Worm (Caenorhabditis elegans): ENCODE results near the gene gei-15.

Gene gei-15

DNA sequence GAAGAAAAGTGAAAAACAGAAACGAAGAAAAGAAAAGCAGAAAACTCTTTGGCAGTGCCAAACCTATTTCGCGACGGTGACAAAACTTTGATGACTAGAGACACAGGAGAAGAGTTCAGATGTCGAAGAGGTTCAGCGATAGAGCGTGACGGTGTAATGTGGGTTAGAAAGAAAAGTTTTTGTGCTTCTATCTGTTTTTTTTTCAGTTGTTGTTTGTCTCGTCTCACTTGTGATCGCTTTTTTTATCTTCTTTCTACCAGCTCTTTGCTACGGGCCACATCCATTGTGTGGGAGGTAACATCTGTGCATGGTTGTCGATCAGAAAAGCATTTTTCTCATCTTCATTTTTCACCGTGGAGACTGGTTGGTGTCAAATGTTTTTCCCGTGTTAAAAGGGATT is 2.8 kb upstream of the gei-15 start, which contains the start of gene F41B4.1 (continued):
- TF ChIP-seq snu-23 (GFP tag; optimal IDR thresholded peaks at IDR 0.05) (peak; percentile 67), Y116A8C.19 (tag; optimal IDR thresholded peaks at IDR 0.05; ENCODE audit: borderline replicate concordance) (no peak), pag-3 (tag; optimal IDR thresholded peaks at IDR 0.05; ENCODE audit: borderline replicate concordance, insufficient read depth) (peak; percentile 94), nhr-77 (tag; optimal IDR thresholded peaks at IDR 0.05) (no peak), unc-30 (tag; optimal IDR thresholded peaks at IDR 0.05) (no peak), lsy-2 (tag; optimal IDR thresholded peaks at IDR 0.05) (peak; percentile 21 to 61), elt-3 (tag; optimal IDR thresholded peaks at IDR 0.05) (no peak), ztf-11 (tag; optimal IDR thresholded peaks at IDR 0.05) (no peak), efl-3 (GFP tag; optimal IDR thresholded peaks at IDR 0.05) (no peak), mab-9 (GFP tag; IDR thresholded peaks at IDR 0.05) (no peak), F16B12.6 (tag; optimal IDR thresholded peaks at IDR 0.05) (no peak), blmp-1 (tag; optimal IDR thresholded peaks at IDR 0.05) (no peak), dpl-1 (GFP tag; optimal IDR thresholded peaks at IDR 0.05) (no peak), elt-2 (tag; optimal IDR thresholded peaks at IDR 0.05) (no peak), lin-39 (tag; optimal IDR thresholded peaks at IDR 0.05) (peak; percentile 40), nhr-19 (GFP tag; conservative IDR thresholded peaks at IDR 0.05) (peak; percentile 59), ceh-8 (GFP tag; optimal IDR thresholded peaks at IDR 0.05) (no peak), ceh-90 (tag; optimal IDR thresholded peaks at IDR 0.05) (no peak), dsc-1 (tag; optimal IDR thresholded peaks at IDR 0.05) (peak; percentile 87), C34B4.2 (tag; optimal IDR thresholded peaks at IDR 0.05) (no peak), rnt-1 (tag; optimal IDR thresholded peaks at IDR 0.05) (peak; percentile 74), sox-4 (tag; optimal IDR thresholded peaks at IDR 0.05) (no peak), tlp-1 (tag; optimal IDR thresholded peaks at IDR 0.05) (no peak), lin-14 (GFP tag; optimal IDR thresholded peaks at IDR 0.05) (peak; percentile 89), vab-15 (tag; optimal IDR thresholded peaks at IDR 0.05) (no peak), aly-2 (tag; optimal IDR thresholded peaks at IDR 0.05) (no peak), fos-1 (tag; optimal IDR thresholded peaks at IDR 0.05) (no peak), unc-62 (GFP tag; optimal IDR thresholded peaks at IDR 0.05) (no peak)

DNA sequence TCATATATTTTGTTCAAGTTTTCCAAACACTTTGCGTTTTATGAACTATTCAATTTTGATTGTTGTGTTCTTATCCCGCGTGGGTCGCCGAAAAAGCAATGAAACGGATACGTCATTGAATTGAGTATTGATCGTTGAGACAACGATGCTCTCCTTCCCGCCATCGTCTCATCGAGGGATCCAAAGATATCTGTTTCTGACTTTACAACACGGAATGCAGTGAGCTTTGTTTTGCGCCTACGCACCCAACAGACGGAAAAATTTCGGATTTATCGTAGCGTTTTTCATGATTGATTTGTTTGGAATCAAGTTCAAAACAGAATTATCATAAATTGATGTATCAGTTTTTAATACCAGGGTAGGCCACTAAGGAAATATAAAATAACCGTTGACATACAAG is 516 bp downstream of the gei-15 start:
- no peak for TF ChIP-seq lin-15B (tag; optimal IDR thresholded peaks at IDR 0.05)
- peak; percentile 43 for TF ChIP-seq lin-14 (GFP tag; optimal IDR thresholded peaks at IDR 0.05)
- 0 out of 2 replicates have a peak, but pooled peaks have one; percentile 10 for TF ChIP-seq nhr-19 (GFP tag; conservative IDR thresholded peaks at IDR 0.05)
- TF ChIP-seq efl-1 (optimal IDR thresholded peaks at IDR 0.05) = no peak
- TF ChIP-seq efl-1 (GFP tag; optimal IDR thresholded peaks at IDR 0.05 in 1 of 2) = peak in 1 of 2 experiments; percentile 24
- peak; percentile 62 for TF ChIP-seq dsc-1 (tag; optimal IDR thresholded peaks at IDR 0.05)
- no peak for TF ChIP-seq aha-1 (tag; optimal IDR thresholded peaks at IDR 0.05)
- peak; percentile 50 for TF ChIP-seq nhr-71 (tag; optimal IDR thresholded peaks at IDR 0.05)
- peak; percentile 66 for TF ChIP-seq rnt-1 (tag; optimal IDR thresholded peaks at IDR 0.05)

- TF ChIP-seq fos-1 (tag; optimal IDR thresholded peaks at IDR 0.05) (no peak), elt-2 (tag; optimal IDR thresholded peaks at IDR 0.05) (no peak), irx-1 (tag; optimal IDR thresholded peaks at IDR 0.05) (no peak), F16B12.6 (tag; optimal IDR thresholded peaks at IDR 0.05) (no peak), xbp-1 (tag; optimal IDR thresholded peaks at IDR 0.05) (no peak), tlp-1 (tag; optimal IDR thresholded peaks at IDR 0.05) (no peak), isw-1 (GFP tag; IDR thresholded peaks at IDR 0.05) (no peak), nhr-85 (tag) (no peak), elt-3 (tag; optimal IDR thresholded peaks at IDR 0.05) (no peak), egl-27 (tag; optimal IDR thresholded peaks at IDR 0.05) (no peak), jun-1 (tag; optimal IDR thresholded peaks at IDR 0.05) (no peak)
Measured at ce11 chrX:6819633-6820032, 3.4 kb downstream of the gei-15 start.
